Worm (Caenorhabditis elegans) whole organism, L4 larva: ENCODE measurements around the gene F27B10.1.

Experiments
- F37D6.2 ChIP-seq: sonication (generic microtip); optimal IDR thresholded peaks from 2 replicates; lab custom pipeline; 2016; ENCODE audit warnings: mild to moderate bottlenecking, missing genetic modification characterization, missing compliant biosample characterization
- ZK546.5 ChIP-seq, 2 experiments: sonication (generic microtip); optimal IDR thresholded peaks; 2 replicates each; lab custom pipeline; 2017; ENCODE audit warnings: missing biosample characterization in 2 of 2, missing genetic modification characterization in 2 of 2
- fos-1 ChIP-seq: fragments of 150-350 bp; optimal IDR thresholded peaks from 2 replicates; lab custom pipeline; 2014; ENCODE audit warnings: missing biosample characterization, missing genetic modification characterization
- nhr-10 ChIP-seq: fragments of 150-350 bp; optimal IDR thresholded peaks from 2 replicates; lab custom pipeline; 2014; ENCODE audit warnings: missing biosample characterization, missing genetic modification characterization
- pha-4 ChIP-seq, 2 experiments: fragments of 150-350 bp in 1 of 2; fragments of 200-800 bp in 1 of 2; sonication (Bioruptor generic) in 1 of 2; IDR thresholded peaks in 1 of 2; optimal IDR thresholded peaks in 1 of 2; 2 replicates each; pipeline versions ENCODE4 v1.3.6 to Lab custom; 2014 to 2022; ENCODE audit warnings: missing genetic modification characterization in 2 of 2, missing genetic modification reagents in 2 of 2, missing biosample characterization in 1 of 2, missing compliant biosample characterization in 1 of 2

DNA sequence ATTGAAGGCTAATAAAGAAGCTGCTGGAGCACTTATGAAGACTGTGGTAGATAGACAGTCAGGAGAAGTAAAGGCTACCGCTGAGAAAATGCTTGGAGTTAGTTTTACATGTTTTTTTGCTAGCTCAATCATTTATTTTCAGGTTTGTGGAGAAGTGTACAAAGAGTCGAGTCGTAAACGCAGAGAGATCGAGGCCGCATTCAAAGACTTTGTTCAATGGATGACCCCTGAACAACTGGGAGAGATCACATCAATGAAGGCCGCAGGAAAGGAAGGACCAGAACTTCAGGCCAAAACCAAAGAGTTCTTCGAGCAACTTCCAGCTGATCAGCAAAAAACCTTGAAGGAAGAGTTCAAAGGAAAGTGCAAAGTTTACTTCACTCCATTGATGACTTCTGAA, 6.4 kb downstream of the F27B10.1 start:
- TF ChIP-seq pha-4 (GFP tag; IDR thresholded peaks at IDR 0.05; lab: Robert Waterston, UW) (no peak), pha-4 (tag; optimal IDR thresholded peaks at IDR 0.05; lab: Kevin White, UChicago) (no peak), fos-1 (tag; lab: Kevin White, UChicago) (no peak), F37D6.2 (tag; lab: Kevin White, UChicago) (no peak), ZK546.5 (tag; optimal IDR thresholded peaks at IDR 0.05; lab: Kevin White, UChicago) (no peak), nhr-10 (tag; lab: Kevin White, UChicago) (no peak)
